Worm (Caenorhabditis elegans): ENCODE results near the gene sre-6.

DNA sequence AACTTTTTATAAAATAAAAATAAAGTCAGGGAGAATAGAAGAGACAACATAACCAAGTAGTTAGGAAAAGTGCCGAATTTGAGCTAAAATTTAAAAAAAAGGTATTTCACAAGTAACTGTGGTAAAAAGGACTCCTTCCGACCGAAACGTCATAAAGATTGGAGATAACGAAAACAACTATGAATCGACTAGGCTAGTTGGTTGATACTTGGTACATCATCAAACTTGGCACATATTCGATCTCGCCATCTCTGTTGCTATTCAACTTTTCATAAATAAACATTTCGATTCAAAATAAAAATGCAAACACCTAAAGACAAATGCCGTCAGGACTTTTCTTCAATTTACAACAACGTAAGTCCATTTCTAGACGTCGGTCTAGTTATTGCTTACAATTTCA lies 49.2 kb upstream of the sre-6 start, which contains the start of gene C29A12.22:
- TF ChIP-seq pha-4 (tag; optimal IDR thresholded peaks at IDR 0.05): no peak
- no peak for TF ChIP-seq snpc-3.4 (tag; optimal IDR thresholded peaks at IDR 0.05)
- TF ChIP-seq egrh-3 (GFP tag; IDR thresholded peaks at IDR 0.05): no peak
- TF ChIP-seq akir-1 (GFP tag; optimal IDR thresholded peaks at IDR 0.05): no peak
- TF ChIP-seq hlh-12 (tag; optimal IDR thresholded peaks at IDR 0.05): no peak
- no peak for TF ChIP-seq cebp-1 (GFP tag; IDR thresholded peaks at IDR 0.05)
- TF ChIP-seq cebp-1 (tag; optimal IDR thresholded peaks at IDR 0.05): no peak
- no peak for TF ChIP-seq Y79H2A.3 (GFP tag; conservative IDR thresholded peaks at IDR 0.05)
- no peak for TF ChIP-seq attf-3 (GFP tag; conservative IDR thresholded peaks at IDR 0.05)
- TF ChIP-seq madf-6 (GFP tag; IDR thresholded peaks at IDR 0.05): no peak
- no peak for TF ChIP-seq C17E4.6 (GFP tag; IDR thresholded peaks at IDR 0.05)

Measured in whole organism, young adult.